Worm (Caenorhabditis elegans): ENCODE results near the gene C52E4.7.

DNA sequence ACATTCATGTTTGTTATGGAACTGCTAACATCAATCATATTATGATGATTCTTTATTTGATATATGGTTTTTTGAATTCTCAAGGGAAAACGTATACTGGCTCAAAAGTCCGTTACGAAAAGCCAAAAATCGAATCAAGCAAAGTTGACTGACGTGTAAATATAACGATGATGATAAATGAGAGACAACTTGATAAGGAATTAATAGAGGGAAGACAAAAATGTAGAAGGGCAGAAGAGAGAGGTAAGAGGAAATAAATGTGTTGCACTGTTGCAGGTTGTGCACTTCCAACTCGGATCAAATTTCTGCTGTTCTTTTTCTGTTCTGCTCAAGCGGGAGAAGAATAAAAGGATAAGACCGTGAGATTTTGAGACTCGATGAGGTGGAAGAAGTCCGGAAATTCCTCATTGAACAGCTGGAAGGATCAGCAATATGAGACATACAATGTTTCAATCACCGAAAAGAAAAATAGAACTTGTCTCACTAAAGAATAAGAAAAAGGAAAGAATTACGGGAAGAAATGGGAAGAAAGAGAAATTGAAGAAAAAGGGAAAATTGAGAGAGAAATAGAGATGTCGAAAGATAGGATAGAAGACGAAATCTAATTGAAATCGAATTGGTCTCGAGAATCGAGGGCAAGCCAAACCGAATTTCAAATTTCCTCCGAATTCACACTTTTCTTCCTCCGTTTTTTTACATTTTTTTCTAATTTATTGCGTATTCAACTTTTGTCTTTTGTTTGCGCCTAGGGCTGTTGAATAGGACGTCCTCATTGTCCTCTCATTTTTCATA, 7.8 kb upstream of the C52E4.7 start:
- TF ChIP-seq pha-4 (tag; optimal IDR thresholded peaks at IDR 0.05) (no peak), che-1 (tag; optimal IDR thresholded peaks at IDR 0.05) (no peak), T23F11.4 (GFP tag; optimal IDR thresholded peaks at IDR 0.05) (no peak)
